Worm (Caenorhabditis elegans): Measurements from ENCODE around the gene F39F10.5.
A peak's percentile ranks its signal among the peaks of the same experiment; 100 is the strongest.

DNA sequence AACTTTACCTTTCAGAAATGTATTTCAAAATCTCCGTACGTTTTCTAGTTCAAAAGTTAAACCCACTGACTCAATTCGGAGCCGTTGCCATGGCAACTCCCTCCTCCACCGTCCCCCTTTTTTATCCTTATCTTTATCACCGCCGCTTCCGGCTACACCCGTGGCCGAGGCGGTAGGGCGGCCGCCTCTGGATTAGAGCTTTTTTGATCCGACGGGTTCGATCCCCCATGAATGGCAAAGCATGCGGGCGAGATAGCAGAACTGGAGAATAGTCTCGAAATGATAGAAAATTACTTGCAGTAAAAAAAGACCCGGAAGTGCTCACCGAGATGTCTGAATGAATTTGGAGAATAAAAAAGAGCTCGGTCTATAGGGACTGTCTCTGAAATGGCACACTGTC lies 19.8 kb downstream of the F39F10.5 start:
- TF ChIP-seq ztf-23 (GFP tag; IDR thresholded peaks at IDR 0.05) (no peak), tab-1 (GFP tag; IDR thresholded peaks at IDR 0.05) (0 out of 2 replicates have a peak, but pooled peaks have one; percentile 29)

Measured in whole organism, midembryonic.